Worm (Caenorhabditis elegans) whole organism, L4 larva: Measurements from ENCODE around the gene F32D8.13.

Source experiments
- ZK546.5 ChIP-seq, 2 experiments: sonication (generic microtip); optimal IDR thresholded peaks; 2 replicates each; lab custom pipeline; 2017; ENCODE audit warnings: missing biosample characterization in 2 of 2, missing genetic modification characterization in 2 of 2
- aha-1 ChIP-seq: fragments of 150-350 bp; peaks from one replicate; lab custom pipeline; 2014; ENCODE audit warnings: missing biosample characterization, missing genetic modification characterization
- snpc-1.2 ChIP-seq: fragments of 200-800 bp; sonication (Bioruptor generic); IDR thresholded peaks from 2 replicates; pipeline ENCODE4 v1.3.6; 2022; ENCODE audit warnings: missing genetic modification reagents, missing genetic modification characterization, missing compliant biosample characterization

Gene F32D8.13

ce11 chrV:10846893-10847292 lies 49.5 kb downstream of the F32D8.13 start, which contains the start of gene C29A12.6:
Gene C29A12.6, plus strand, starts transcription at chrV:10847193.
- TF ChIP-seq snpc-1.2 (GFP tag; lab: Robert Waterston, UW), result no peak
- TF ChIP-seq ZK546.5 (tag; optimal IDR thresholded peaks at IDR 0.05; lab: Kevin White, UChicago), result no peak
- TF ChIP-seq aha-1 (tag; lab: Kevin White, UChicago), result peak; percentile 13
